Worm (Caenorhabditis elegans): ENCODE data around the gene C09G12.17.

ce11 chrIV:3520374-3520773, 24.1 kb upstream of the C09G12.17 start:
- TF ChIP-seq ces-1 (GFP tag; optimal IDR thresholded peaks at IDR 0.05) = no peak
- TF ChIP-seq M03D4.4 (tag; optimal IDR thresholded peaks at IDR 0.05) = no peak
- no peak for TF ChIP-seq nhr-12 (tag; optimal IDR thresholded peaks at IDR 0.05)
- no peak for TF ChIP-seq unc-39 (tag; optimal IDR thresholded peaks at IDR 0.05)
- no peak for TF ChIP-seq snpc-4 (tag; optimal IDR thresholded peaks at IDR 0.05)
- TF ChIP-seq lin-32 (GFP tag; optimal IDR thresholded peaks at IDR 0.05) = no peak
- TF ChIP-seq unc-62 (GFP tag; optimal IDR thresholded peaks at IDR 0.05) = no peak
- no peak for TF ChIP-seq pha-4 (tag; optimal IDR thresholded peaks at IDR 0.05)
- no peak for TF ChIP-seq mep-1 (tag; optimal IDR thresholded peaks at IDR 0.05)
- TF ChIP-seq elt-1 (tag; optimal IDR thresholded peaks at IDR 0.05; ENCODE audit: borderline replicate concordance, insufficient read depth) = no peak

All from whole organism, mixed stage, embryonic.